Worm (Caenorhabditis elegans): ENCODE measurements around the gene bath-15.

The bath-15 gene

DNA sequence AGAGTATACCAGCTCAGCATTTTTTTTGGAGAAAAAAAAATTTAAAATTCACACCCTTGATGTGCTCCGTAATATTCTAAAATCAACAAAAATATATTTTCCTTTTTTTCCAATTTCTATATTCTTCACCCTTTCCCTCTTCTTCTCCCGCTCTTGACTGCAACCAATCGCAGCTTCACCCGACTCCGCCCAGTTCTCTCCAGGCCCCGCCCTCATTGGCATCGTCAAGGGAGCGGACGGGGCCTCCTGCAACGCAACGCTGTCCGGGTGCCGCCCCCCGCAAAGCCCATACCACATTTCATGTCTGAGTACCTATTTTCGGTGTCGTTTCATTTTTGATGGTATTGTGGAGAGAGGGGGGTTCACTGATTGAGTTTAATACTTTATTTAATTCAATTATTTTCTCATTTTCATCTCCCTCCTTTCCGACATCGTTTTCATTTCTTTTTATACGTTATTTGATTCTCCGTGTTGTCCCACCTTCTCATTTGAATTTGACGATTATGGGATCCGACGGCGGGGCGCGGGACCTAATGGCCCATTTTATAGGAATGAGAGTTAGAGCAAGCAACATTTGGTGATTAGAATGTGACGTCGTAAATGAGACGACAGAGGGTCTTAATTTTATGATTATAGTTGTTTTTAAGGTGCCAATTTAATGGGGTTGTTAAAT is 36.5 kb upstream of the bath-15 start:
- no peak for TF ChIP-seq dox-1 (GFP tag; IDR thresholded peaks at IDR 0.05)
- peak; percentile 71; the same call in 1 of the 2 replicates for TF ChIP-seq egrh-3 (GFP tag; IDR thresholded peaks at IDR 0.05)
- TF ChIP-seq tlf-1 (GFP tag; optimal IDR thresholded peaks at IDR 0.05) = no peak
- TF ChIP-seq attf-6 (GFP tag; IDR thresholded peaks at IDR 0.05) = no peak
- no peak for TF ChIP-seq madf-8 (GFP tag; conservative IDR thresholded peaks at IDR 0.05)
- peak; percentile 80 for TF ChIP-seq nfyb-1 (GFP tag; IDR thresholded peaks at IDR 0.05)
- no peak for TF ChIP-seq snpc-4 (GFP tag; optimal IDR thresholded peaks at IDR 0.05)
- no peak for TF ChIP-seq snpc-4 (tag; optimal IDR thresholded peaks at IDR 0.05)
- no peak for TF ChIP-seq lin-54 (GFP tag; optimal IDR thresholded peaks at IDR 0.05)
- no peak for TF ChIP-seq F10E7.11 (tag; optimal IDR thresholded peaks at IDR 0.05)

DNA sequence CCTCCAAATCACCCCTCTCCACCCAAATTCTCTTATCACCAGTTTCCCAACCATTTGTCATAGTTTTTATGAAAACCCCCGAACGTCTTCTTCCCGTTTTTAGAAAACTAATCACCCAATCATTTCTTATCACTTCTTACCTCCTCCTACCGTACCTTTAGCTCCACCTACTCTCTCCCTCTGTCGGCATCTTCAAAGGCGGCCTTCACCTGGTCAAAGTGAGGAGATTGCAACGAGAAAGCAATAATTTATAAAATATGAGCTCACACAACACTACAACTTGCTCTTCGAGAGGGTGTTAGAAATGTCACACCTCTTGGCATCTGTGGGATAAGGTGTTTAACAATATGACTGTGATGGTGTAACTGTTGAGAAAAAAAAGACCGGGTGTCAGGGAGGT is 33.2 kb upstream of the bath-15 start:
- TF ChIP-seq snpc-1.1 (tag; optimal IDR thresholded peaks at IDR 0.05; ENCODE audit: insufficient read depth) (no peak), nhr-80 (tag; optimal IDR thresholded peaks at IDR 0.05) (no peak)

- TF ChIP-seq T26A5.8 (tag; optimal IDR thresholded peaks at IDR 0.05) (no peak), akir-1 (GFP tag; optimal IDR thresholded peaks at IDR 0.05) (no peak), ztf-18 (tag; optimal IDR thresholded peaks at IDR 0.05) (no peak), ztf-22 (GFP tag; optimal IDR thresholded peaks at IDR 0.05) (no peak), F52B5.7 (tag; optimal IDR thresholded peaks at IDR 0.05) (no peak), lir-1 (GFP tag; conservative IDR thresholded peaks at IDR 0.05) (no peak), F57C9.4 (tag; optimal IDR thresholded peaks at IDR 0.05) (no peak), ztf-25 (GFP tag; IDR thresholded peaks at IDR 0.05) (no peak)
Measured at ce11 chrIII:7806947-7807346, 31.1 kb upstream of the bath-15 start.

DNA sequence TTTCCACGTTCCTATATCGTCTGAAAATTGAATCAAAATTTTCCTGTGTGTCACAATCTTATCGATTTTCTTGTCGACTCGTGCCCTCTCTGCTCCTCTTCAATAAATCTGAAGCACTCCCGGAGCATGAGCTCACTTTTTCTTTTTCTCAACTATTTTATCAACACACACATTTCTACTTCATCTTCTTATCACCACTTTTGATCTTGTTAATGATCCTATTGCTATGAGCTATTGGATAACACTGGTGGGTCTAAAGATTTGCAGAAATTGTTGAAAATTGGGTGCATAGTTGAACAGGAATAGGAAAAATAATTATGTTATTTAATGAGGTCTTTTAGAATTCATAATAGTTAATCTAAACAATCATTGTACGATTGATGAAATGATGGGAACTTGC is 29.4 kb upstream of the bath-15 start:
- TF ChIP-seq unc-130 (GFP tag; optimal IDR thresholded peaks at IDR 0.05) (no peak), ets-4 (GFP tag; optimal IDR thresholded peaks at IDR 0.05) (no peak), lin-40 (tag; optimal IDR thresholded peaks at IDR 0.05) (no peak), tbx-9 (tag; optimal IDR thresholded peaks at IDR 0.05; ENCODE audit: borderline replicate concordance) (no peak)

DNA sequence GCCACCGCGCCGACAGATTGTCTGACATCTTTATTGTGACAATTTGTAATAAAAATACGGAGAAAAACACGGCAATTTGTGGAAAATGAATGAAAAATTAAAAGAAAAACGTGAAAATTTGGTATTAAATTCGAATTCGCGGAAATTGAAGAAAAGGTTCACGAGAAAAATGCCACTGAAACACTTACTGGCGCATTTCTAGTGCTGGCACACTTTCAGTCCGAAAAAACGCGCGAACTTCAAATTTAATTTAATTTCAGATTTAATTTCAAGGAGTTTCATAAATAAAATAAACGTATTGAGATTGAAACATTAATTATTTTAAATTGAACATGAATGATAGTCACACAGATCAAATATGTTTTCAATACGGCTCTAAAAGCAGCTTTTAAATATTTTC is 19.5 kb upstream of the bath-15 start, which contains the start of gene cyk-7:
Gene cyk-7 (minus strand): TSS at position 99 of the 400 bp plus-strand sequence.
- no peak for TF ChIP-seq unc-130 (GFP tag; optimal IDR thresholded peaks at IDR 0.05)
- TF ChIP-seq B0019.2 (GFP tag; conservative IDR thresholded peaks at IDR 0.05) = no peak
- TF ChIP-seq dpff-1 (tag; optimal IDR thresholded peaks at IDR 0.05) = no peak
- no peak for TF ChIP-seq ztf-25 (GFP tag; IDR thresholded peaks at IDR 0.05)
- peak; percentile 64 for TF ChIP-seq him-1 (tag; optimal IDR thresholded peaks at IDR 0.05)
- peak; percentile 44; the same call in 1 of the 2 replicates for TF ChIP-seq attf-3 (GFP tag; conservative IDR thresholded peaks at IDR 0.05)
- TF ChIP-seq egrh-3 (GFP tag; IDR thresholded peaks at IDR 0.05) = no peak
- peak; percentile 59; the same call in 1 of the 2 replicates for TF ChIP-seq ceh-91 (GFP tag; IDR thresholded peaks at IDR 0.05)
- TF ChIP-seq dpl-1 (GFP tag; optimal IDR thresholded peaks at IDR 0.05) = peak; percentile 77
- peak; percentile 25; the same call in 1 of the 2 replicates for TF ChIP-seq pbrm-1 (GFP tag; IDR thresholded peaks at IDR 0.05)
- TF ChIP-seq mcd-1 (GFP tag; IDR thresholded peaks at IDR 0.05) = no peak
- peak; percentile 56 for TF ChIP-seq madf-8 (GFP tag; conservative IDR thresholded peaks at IDR 0.05)
- TF ChIP-seq snpc-1.1 (tag; optimal IDR thresholded peaks at IDR 0.05; ENCODE audit: insufficient read depth) = peak; percentile 24
- TF ChIP-seq ceh-100 (GFP tag; IDR thresholded peaks at IDR 0.05) = 0 out of 2 replicates have a peak, but pooled peaks have one; percentile 13
- no peak for TF ChIP-seq Y79H2A.3 (GFP tag; conservative IDR thresholded peaks at IDR 0.05)
- TF ChIP-seq gei-17 (GFP tag; optimal IDR thresholded peaks at IDR 0.05) = no peak
- TF ChIP-seq atf-7 (tag; optimal IDR thresholded peaks at IDR 0.05) = no peak
- peak; percentile 26 for TF ChIP-seq tlf-1 (GFP tag; optimal IDR thresholded peaks at IDR 0.05)
- peak; percentile 85 for TF ChIP-seq snpc-1.3 (tag; optimal IDR thresholded peaks at IDR 0.05; ENCODE audit: insufficient read depth)
- peak; percentile 55 for TF ChIP-seq snpc-3.4 (tag; optimal IDR thresholded peaks at IDR 0.05)
- TF ChIP-seq hsf-1 (GFP tag; IDR thresholded peaks at IDR 0.05) = 0 out of 2 replicates have a peak, but pooled peaks have one; percentile 42
- TF ChIP-seq mel-28 (tag; optimal IDR thresholded peaks at IDR 0.05; ENCODE audit: borderline replicate concordance) = no peak
- peak; percentile 97 for TF ChIP-seq ztf-18 (tag; optimal IDR thresholded peaks at IDR 0.05)

All from whole organism, young adult.